Worm (Caenorhabditis elegans): ENCODE measurements around the gene ant-1.3.

ce11 chrIV:9738194-9738593, 29.1 kb upstream of the ant-1.3 start, which contains the start of gene C28D4.10:
- TF ChIP-seq nhr-76 (tag; optimal IDR thresholded peaks at IDR 0.05) (no peak), nhr-28 (tag; optimal IDR thresholded peaks at IDR 0.05) (no peak), unc-39 (tag; optimal IDR thresholded peaks at IDR 0.05) (no peak), snpc-4 (tag; optimal IDR thresholded peaks at IDR 0.05) (no peak), R02D3.7 (tag; optimal IDR thresholded peaks at IDR 0.05) (no peak), unc-62 (GFP tag; optimal IDR thresholded peaks at IDR 0.05) (no peak), tbx-2 (tag; optimal IDR thresholded peaks at IDR 0.05) (no peak)

Measured in whole organism, L3 larva.